Worm (Caenorhabditis elegans) whole organism, L1 larva: Measurements from ENCODE around the gene pycr-1.

Experiments used
- C04F5.9 ChIP-seq: sonication (generic microtip); optimal IDR thresholded peaks from 2 replicates; lab custom pipeline; 2016; ENCODE audit warnings: missing genetic modification characterization, missing compliant biosample characterization
- C16A3.4 ChIP-seq: fragments of 150-350 bp; optimal IDR thresholded peaks from 2 replicates; lab custom pipeline; 2014; ENCODE audit warnings: missing biosample characterization, missing genetic modification characterization
- blmp-1 ChIP-seq: fragments of 150-350 bp; optimal IDR thresholded peaks from 2 replicates; lab custom pipeline; 2014; ENCODE audit warnings: missing biosample characterization, missing genetic modification characterization
- ceh-82 ChIP-seq, 3 experiments: fragments of 150-350 bp in 1 of 3; sonication (generic microtip) in 2 of 3; optimal IDR thresholded peaks; 2 replicates each; lab custom pipeline; 2014 to 2017; ENCODE audit warnings: missing biosample characterization in 3 of 3, missing genetic modification characterization in 3 of 3
- dpl-1 ChIP-seq, 3 experiments: fragments of 150-350 bp in 2 of 3; sonication (generic microtip) in 1 of 3; optimal IDR thresholded peaks; 2 replicates each; lab custom pipeline; 2014 to 2017; ENCODE audit warnings: missing biosample characterization in 3 of 3, missing genetic modification characterization in 3 of 3, missing genetic modification reagents in 3 of 3
- dsc-1 ChIP-seq: sonication (generic microtip); optimal IDR thresholded peaks from 2 replicates; lab custom pipeline; 2016; ENCODE audit warnings: mild to moderate bottlenecking, missing genetic modification characterization, missing compliant biosample characterization
- egl-13 ChIP-seq: sonication (generic microtip); optimal IDR thresholded peaks from 2 replicates; lab custom pipeline; 2016; ENCODE audit warnings: missing genotype, missing genetic modification reagents, missing genetic modification characterization, missing compliant biosample characterization
- egl-27 ChIP-seq, 2 experiments: fragments of 150-350 bp in 1 of 2; sonication (generic microtip); optimal IDR thresholded peaks; 3 replicates each; lab custom pipeline; 2017 to 2018; ENCODE audit warnings: missing biosample characterization in 2 of 2, missing genetic modification characterization in 2 of 2, missing genetic modification reagents in 2 of 2
- fkh-8 ChIP-seq: sonication (generic microtip); optimal IDR thresholded peaks from 2 replicates; lab custom pipeline; 2016; ENCODE audit warnings: mild to moderate bottlenecking, missing genetic modification characterization, missing compliant biosample characterization
- fos-1 ChIP-seq: fragments of 150-350 bp; optimal IDR thresholded peaks from 2 replicates; lab custom pipeline; 2014; ENCODE audit warnings: missing biosample characterization, missing genetic modification characterization
- hlh-4 ChIP-seq: sonication (generic microtip); optimal IDR thresholded peaks from 2 replicates; lab custom pipeline; 2016; ENCODE audit warnings: mild to moderate bottlenecking, missing genetic modification characterization, missing compliant biosample characterization
- hpl-2 ChIP-seq: fragments of 150-350 bp; optimal IDR thresholded peaks from 2 replicates; lab custom pipeline; 2014; ENCODE audit warnings: missing biosample characterization, missing genetic modification reagents, missing genetic modification characterization
- irx-1 ChIP-seq: sonication (generic microtip); optimal IDR thresholded peaks from 2 replicates; lab custom pipeline; 2016; ENCODE audit warnings: missing genetic modification characterization, missing compliant biosample characterization
- isw-1 ChIP-seq: fragments of 200-800 bp; sonication (Bioruptor generic); IDR thresholded peaks from 2 replicates; pipeline ENCODE4 v1.3.6; 2022; ENCODE audit warnings: missing genetic modification characterization, missing compliant biosample characterization
- lin-13 ChIP-seq: fragments of 150-350 bp; optimal IDR thresholded peaks from 2 replicates; lab custom pipeline; 2014; ENCODE audit warnings: missing biosample characterization, missing genetic modification reagents, missing genetic modification characterization
- lin-15B ChIP-seq: fragments of 150-350 bp; sonication (generic microtip); optimal IDR thresholded peaks from 3 replicates; lab custom pipeline; 2014; ENCODE audit warnings: missing biosample characterization, missing genetic modification characterization
- lin-35 ChIP-seq, 2 experiments: fragments of 150-350 bp; optimal IDR thresholded peaks; 2 replicates each; lab custom pipeline; 2014; ENCODE audit warnings: missing biosample characterization in 2 of 2, missing genetic modification characterization in 2 of 2, missing genetic modification reagents in 2 of 2
- lin-39 ChIP-seq: fragments of 150-350 bp; optimal IDR thresholded peaks from 2 replicates; lab custom pipeline; 2014; ENCODE audit warnings: missing biosample characterization, missing genetic modification reagents, missing genetic modification characterization
- lir-3 ChIP-seq: sonication (generic microtip); optimal IDR thresholded peaks from 2 replicates; lab custom pipeline; 2016; ENCODE audit warnings: mild to moderate bottlenecking, missing genetic modification characterization, moderate library complexity, missing compliant biosample characterization; ENCODE audit not compliant: poor library complexity
- lsy-2 ChIP-seq, 2 experiments: fragments of 150-350 bp; optimal IDR thresholded peaks; 2 replicates each; lab custom pipeline; 2014; ENCODE audit warnings: missing biosample characterization in 2 of 2, missing genetic modification characterization in 2 of 2
- mef-2 ChIP-seq: fragments of 150-350 bp; optimal IDR thresholded peaks from 2 replicates; lab custom pipeline; 2014; ENCODE audit warnings: missing biosample characterization, missing genetic modification characterization
- mep-1 ChIP-seq: fragments of 150-350 bp; optimal IDR thresholded peaks from 2 replicates; lab custom pipeline; 2014; ENCODE audit warnings: missing biosample characterization, missing genetic modification characterization
- nhr-11 ChIP-seq: fragments of 150-350 bp; optimal IDR thresholded peaks from 2 replicates; lab custom pipeline; 2014; ENCODE audit warnings: missing biosample characterization, missing genetic modification characterization
- nhr-19 ChIP-seq: fragments of 200-800 bp; sonication (Bioruptor generic); conservative IDR thresholded peaks from 2 replicates; pipeline ENCODE4 v1.3.6; 2022; ENCODE audit warnings: missing genetic modification characterization, missing compliant biosample characterization
- nhr-47 ChIP-seq: sonication (generic microtip); optimal IDR thresholded peaks from 2 replicates; lab custom pipeline; 2016; ENCODE audit warnings: mild to moderate bottlenecking, missing genetic modification characterization, moderate library complexity, missing compliant biosample characterization
- nhr-71 ChIP-seq: sonication (generic microtip); optimal IDR thresholded peaks from 2 replicates; lab custom pipeline; 2016; ENCODE audit warnings: mild to moderate bottlenecking, missing genetic modification characterization, moderate library complexity, missing compliant biosample characterization
- nhr-76 ChIP-seq: sonication (generic microtip); optimal IDR thresholded peaks from 2 replicates; lab custom pipeline; 2017; ENCODE audit warnings: missing biosample characterization, missing genetic modification characterization
- nhr-77 ChIP-seq: fragments of 150-350 bp; optimal IDR thresholded peaks from 2 replicates; lab custom pipeline; 2014; ENCODE audit warnings: missing biosample characterization, missing genetic modification characterization
- nhr-85 ChIP-seq: sonication (generic microtip); peaks from one replicate; lab custom pipeline; 2016; ENCODE audit warnings: missing genetic modification characterization, inconsistent platforms, missing compliant biosample characterization
- nhr-90 ChIP-seq: sonication (generic microtip); optimal IDR thresholded peaks from 2 replicates; lab custom pipeline; 2016; ENCODE audit warnings: mild to moderate bottlenecking, missing genetic modification characterization, missing compliant biosample characterization; ENCODE audit not compliant: poor library complexity
- pag-3 ChIP-seq: sonication (generic microtip); optimal IDR thresholded peaks from 2 replicates; lab custom pipeline; 2017; ENCODE audit warnings: missing genetic modification characterization, mild to moderate bottlenecking, missing compliant biosample characterization, antibody characterized with exemption, borderline replicate concordance; ENCODE audit not compliant: insufficient read depth
- pax-3 ChIP-seq: fragments of 200-800 bp; sonication (Bioruptor generic); optimal IDR thresholded peaks from 2 replicates; lab custom pipeline; 2018; ENCODE audit warnings: mild to moderate bottlenecking, missing genetic modification characterization, moderate library complexity, missing compliant biosample characterization
- pqm-1 ChIP-seq: sonication (generic microtip); optimal IDR thresholded peaks from 3 replicates; lab custom pipeline; 2017; ENCODE audit warnings: missing biosample characterization, missing genetic modification characterization
- skn-1 ChIP-seq: fragments of 150-350 bp; optimal IDR thresholded peaks from 2 replicates; lab custom pipeline; 2014; ENCODE audit warnings: missing biosample characterization, missing genetic modification characterization
- snu-23 ChIP-seq: sonication (generic microtip); optimal IDR thresholded peaks from 2 replicates; lab custom pipeline; 2016; ENCODE audit warnings: missing genetic modification characterization, missing compliant biosample characterization
- swsn-7 ChIP-seq: sonication (generic microtip); optimal IDR thresholded peaks from 2 replicates; lab custom pipeline; 2016; ENCODE audit warnings: missing genetic modification characterization, missing compliant biosample characterization
- unc-130 ChIP-seq: fragments of 150-350 bp; optimal IDR thresholded peaks from 2 replicates; lab custom pipeline; 2017; ENCODE audit warnings: missing biosample characterization, missing genetic modification characterization, inconsistent platforms
- unc-86 ChIP-seq: sonication (generic microtip); optimal IDR thresholded peaks from 2 replicates; lab custom pipeline; 2016; ENCODE audit warnings: missing genetic modification characterization, missing compliant biosample characterization
- unc-98 ChIP-seq: fragments of 200-800 bp; sonication (Bioruptor generic); IDR thresholded peaks from 2 replicates; pipeline ENCODE4 v1.3.6; 2022; ENCODE audit warnings: missing genetic modification characterization, missing compliant biosample characterization
- vab-15 ChIP-seq: sonication (generic microtip); optimal IDR thresholded peaks from 2 replicates; lab custom pipeline; 2017; ENCODE audit warnings: missing genotype, mild to moderate bottlenecking, missing genetic modification characterization, missing compliant biosample characterization
- xbp-1 ChIP-seq: sonication (generic microtip); optimal IDR thresholded peaks from 2 replicates; lab custom pipeline; 2016; ENCODE audit warnings: missing genetic modification characterization, missing compliant biosample characterization
- ztf-11 ChIP-seq, 2 experiments: sonication (generic microtip); optimal IDR thresholded peaks; 2 replicates each; lab custom pipeline; 2016 to 2017; ENCODE audit warnings: missing genetic modification characterization in 2 of 2, missing biosample characterization in 1 of 2, missing compliant biosample characterization in 1 of 2

Gene pycr-1

DNA sequence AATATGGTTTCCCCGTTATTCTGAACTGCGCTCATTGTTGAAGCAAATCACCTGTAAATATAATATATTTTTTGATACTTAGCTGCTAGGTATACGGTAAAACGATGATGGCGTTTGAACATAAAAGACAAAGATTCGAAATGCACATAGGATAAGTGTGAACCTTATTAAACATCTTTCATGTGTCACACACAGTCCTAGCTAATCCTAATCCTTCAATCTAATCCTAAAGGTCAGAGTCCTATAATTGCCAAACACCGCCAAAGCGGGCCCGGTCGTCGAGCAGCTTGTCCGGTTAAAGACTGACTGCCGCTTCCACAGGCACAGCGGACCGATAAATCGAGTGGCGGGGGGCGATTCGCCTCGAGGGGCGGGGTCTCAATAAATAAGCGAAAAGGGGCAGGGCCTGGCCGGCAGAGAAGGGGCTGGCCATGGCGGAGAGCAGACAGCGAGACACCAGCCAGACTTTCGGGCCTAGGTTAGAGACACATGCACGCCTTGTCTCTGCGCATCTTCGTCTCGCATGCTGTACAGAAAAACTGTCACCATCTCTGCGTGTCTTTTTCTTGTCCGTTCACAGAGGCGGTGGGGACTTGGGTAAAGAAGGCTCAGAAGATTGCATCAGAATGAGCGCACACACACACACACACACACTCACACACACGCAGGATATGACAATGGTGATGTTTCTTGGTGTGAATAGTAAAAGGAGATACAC lies 25.2 kb downstream of the pycr-1 start, which contains the start of gene F57G12.1 (continued):
- no peak for TF ChIP-seq pag-3 (tag; lab: Kevin White, UChicago)
- no peak for TF ChIP-seq C04F5.9 (tag; lab: Kevin White, UChicago)
- peak; percentile 68 for TF ChIP-seq blmp-1
- peak; percentile 50 for TF ChIP-seq isw-1 (GFP tag; lab: Robert Waterston, UW)
- TF ChIP-seq nhr-76 (tag; lab: Kevin White, UChicago), result no peak
- peak; percentile 78 for TF ChIP-seq snu-23 (GFP tag; lab: Kevin White, UChicago)
- peak; percentile 7 for TF ChIP-seq lin-39 (tag; lab: Kevin White, UChicago)
- peak; percentile 84 for TF ChIP-seq nhr-71
- no peak for TF ChIP-seq lin-15B (tag; lab: Kevin White, UChicago)
- TF ChIP-seq egl-13 (tag; lab: Kevin White, UChicago), result peak; percentile 25
- TF ChIP-seq vab-15, result no peak
- TF ChIP-seq ztf-11 (tag; optimal IDR thresholded peaks at IDR 0.05; lab: Kevin White, UChicago), result peak in 1 of 2 experiments; percentile 59
- peak; percentile 60 for TF ChIP-seq fos-1 (tag; lab: Kevin White, UChicago)
- TF ChIP-seq nhr-11 (tag; lab: Kevin White, UChicago), result peak; percentile 54
- peak; percentile 45 for TF ChIP-seq nhr-90 (tag; lab: Kevin White, UChicago)
- TF ChIP-seq lir-3 (tag; lab: Kevin White, UChicago), result no peak
- peak; percentile 74 for TF ChIP-seq mep-1 (tag; lab: Kevin White, UChicago)
- peak; percentile 59 to 62 for TF ChIP-seq lin-35 (GFP tag; optimal IDR thresholded peaks at IDR 0.05; lab: Kevin White, UChicago)
- TF ChIP-seq nhr-77, result peak; percentile 81
- no peak for TF ChIP-seq hlh-4 (tag; lab: Kevin White, UChicago)
- TF ChIP-seq unc-130 (tag; lab: Kevin White, UChicago), result peak; percentile 65
- peak; percentile 65 for TF ChIP-seq unc-86 (tag; lab: Kevin White, UChicago)
- peak; percentile 66 for TF ChIP-seq nhr-47 (tag; lab: Kevin White, UChicago)
- TF ChIP-seq C16A3.4 (tag; lab: Kevin White, UChicago), result peak; percentile 80
- peak in 2 of 3 experiments; percentile 27 to 31 for TF ChIP-seq dpl-1 (GFP tag; optimal IDR thresholded peaks at IDR 0.05; lab: Kevin White, UChicago)
- peak; percentile 35 for TF ChIP-seq mef-2
- TF ChIP-seq pax-3 (tag; lab: Kevin White, UChicago), result peak; percentile 57
- peak; percentile 77 for TF ChIP-seq nhr-85
- TF ChIP-seq ceh-82 (tag; optimal IDR thresholded peaks at IDR 0.05; lab: Kevin White, UChicago), result peak; percentile 64 to 86 (median 75)
- peak; percentile 71 for TF ChIP-seq skn-1 (tag; lab: Kevin White, UChicago)
- TF ChIP-seq lin-13 (GFP tag; lab: Kevin White, UChicago), result peak; percentile 77
- peak; percentile 40 for TF ChIP-seq xbp-1 (tag; lab: Kevin White, UChicago)
- peak; percentile 18 for TF ChIP-seq pqm-1 (tag; lab: Kevin White, UChicago)
- TF ChIP-seq lsy-2 (tag; optimal IDR thresholded peaks at IDR 0.05; lab: Kevin White, UChicago), result peak; percentile 58 to 84
- TF ChIP-seq unc-98 (GFP tag; lab: Robert Waterston, UW), result no peak
- TF ChIP-seq fkh-8, result peak; percentile 86
- TF ChIP-seq egl-27 (tag; optimal IDR thresholded peaks at IDR 0.05; lab: Kevin White, UChicago), result peak; percentile 21 to 65
- peak; percentile 66 for TF ChIP-seq nhr-19 (GFP tag; lab: Robert Waterston, UW)
- no peak for TF ChIP-seq hpl-2 (GFP tag; lab: Kevin White, UChicago)
- peak; percentile 68 for TF ChIP-seq swsn-7 (tag; lab: Kevin White, UChicago)
- peak; percentile 42 for TF ChIP-seq irx-1 (tag; lab: Kevin White, UChicago)
- peak; percentile 64 for TF ChIP-seq dsc-1 (tag; lab: Kevin White, UChicago)
- TF ChIP-seq, all 84 proteins: peak for 50
